Fruit fly (Drosophila melanogaster): Measurements from ENCODE around the gene Nak.

DNA sequence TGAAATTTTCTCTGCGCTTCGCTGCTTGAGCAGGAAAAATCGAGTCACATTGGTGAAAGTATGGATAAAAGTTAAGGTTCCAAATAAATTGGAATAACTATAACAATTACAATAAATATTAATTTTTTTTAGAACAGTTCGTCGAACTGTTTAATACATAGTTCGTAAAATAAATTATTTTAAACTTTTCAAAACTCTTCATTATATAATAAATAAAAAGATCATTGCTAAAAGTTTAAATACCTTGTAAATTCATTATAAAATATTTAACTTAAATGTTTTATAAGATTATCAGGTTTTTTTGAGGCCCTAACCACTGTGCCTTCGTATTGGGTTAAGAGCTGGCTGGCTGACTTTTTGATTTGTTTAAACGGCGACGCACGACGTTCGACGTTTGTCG, 49.1 kb downstream of the Nak start:
- TF ChIP-seq CG8478 (optimal IDR thresholded peaks at IDR 0.05) (no peak), pan (optimal IDR thresholded peaks at IDR 0.05) (no peak), usp (GFP tag; optimal IDR thresholded peaks at IDR 0.05) (no peak)

Measured in whole organism.